Fruit fly (Drosophila melanogaster) whole organism, embryonic: ENCODE results near the gene r2d2.

Experiments used
- Adf1 ChIP-seq: fragments of 200-800 bp; sonication (Bioruptor generic); IDR thresholded peaks from 2 replicates; pipeline ENCODE4 v1.3.6; 2022; ENCODE audit warnings: missing biosample characterization, missing genetic modification characterization
- Atf6 ChIP-seq: fragments of 200-800 bp; sonication (Bioruptor generic); IDR thresholded peaks from 2 replicates; pipeline ENCODE4 v1.3.6; 2022; ENCODE audit warnings: missing biosample characterization, missing genetic modification characterization
- CG10267 ChIP-seq: fragments of 200-800 bp; sonication (Bioruptor generic); optimal IDR thresholded peaks from 2 replicates; lab custom pipeline; 2018; ENCODE audit warnings: missing biosample characterization, mild to moderate bottlenecking, missing genetic modification characterization, moderate library complexity
- CG10565 ChIP-seq: fragments of 200-800 bp; sonication (Bioruptor generic); optimal IDR thresholded peaks from 3 replicates; lab custom pipeline; 2016; ENCODE audit warnings: missing biosample characterization, mild to moderate bottlenecking, missing genetic modification characterization
- CG10979 ChIP-seq: fragments of 200-800 bp; sonication (Bioruptor generic); optimal IDR thresholded peaks from 2 replicates; lab custom pipeline; 2018; ENCODE audit warnings: missing biosample characterization, mild to moderate bottlenecking, missing genetic modification characterization, moderate library complexity
- CG11723 ChIP-seq: fragments of 200-800 bp; sonication (Bioruptor generic); optimal IDR thresholded peaks from 2 replicates; lab custom pipeline; 2017; ENCODE audit warnings: missing biosample characterization, mild to moderate bottlenecking, missing genetic modification characterization
- CG12769 ChIP-seq: fragments of 200-800 bp; sonication (Bioruptor generic); optimal IDR thresholded peaks from 2 replicates; lab custom pipeline; 2019; ENCODE audit warnings: missing biosample characterization, mild to moderate bottlenecking, missing genetic modification characterization, moderate library complexity
- CG13123 ChIP-seq: fragments of 200-800 bp; sonication (Bioruptor generic); optimal IDR thresholded peaks from 2 replicates; lab custom pipeline; 2016; ENCODE audit warnings: missing biosample characterization, missing genetic modification characterization
- CG14050 ChIP-seq: fragments of 200-800 bp; sonication (Bioruptor generic); IDR thresholded peaks from 3 replicates; pipeline ENCODE4 v1.3.6; 2022; ENCODE audit warnings: missing biosample characterization, missing genetic modification characterization
- CG15514 ChIP-seq: fragments of 200-800 bp; sonication (Bioruptor generic); optimal IDR thresholded peaks from 3 replicates; lab custom pipeline; 2017; ENCODE audit warnings: missing biosample characterization, missing genetic modification characterization, mild to moderate bottlenecking, moderate library complexity, missing genetic modification reagents
- CG15696 ChIP-seq: fragments of 200-800 bp; sonication (Bioruptor generic); optimal IDR thresholded peaks from 2 replicates; lab custom pipeline; 2019; ENCODE audit warnings: missing biosample characterization, mild to moderate bottlenecking, missing genetic modification characterization, moderate library complexity
- CG18011 ChIP-seq: fragments of 200-800 bp; sonication (Bioruptor generic); optimal IDR thresholded peaks from 2 replicates; lab custom pipeline; 2017; ENCODE audit warnings: missing biosample characterization, missing genetic modification characterization, mild to moderate bottlenecking, moderate library complexity, missing genotype
- CG18764 ChIP-seq: fragments of 200-800 bp; sonication (Bioruptor generic); optimal IDR thresholded peaks from 3 replicates; lab custom pipeline; 2016; ENCODE audit warnings: missing biosample characterization, missing genetic modification characterization
- CG2120 ChIP-seq: fragments of 200-800 bp; sonication (Bioruptor generic); optimal IDR thresholded peaks from 3 replicates; lab custom pipeline; 2016; ENCODE audit warnings: missing biosample characterization, missing genetic modification characterization
- CG3065 ChIP-seq: fragments of 200-800 bp; sonication (Bioruptor generic); optimal IDR thresholded peaks from 2 replicates; lab custom pipeline; 2016; ENCODE audit warnings: missing biosample characterization, missing genetic modification characterization
- CG31388 ChIP-seq: fragments of 200-800 bp; sonication (Bioruptor generic); optimal IDR thresholded peaks from 2 replicates; lab custom pipeline; 2016; ENCODE audit warnings: missing biosample characterization, missing genetic modification characterization
- CG34422 ChIP-seq: fragments of 200-800 bp; sonication (Bioruptor generic); IDR thresholded peaks from 3 replicates; pipeline ENCODE4 v1.3.6; 2022; ENCODE audit warnings: missing biosample characterization, missing genetic modification characterization
- CG43689 ChIP-seq: fragments of 200-800 bp; sonication (Bioruptor generic); IDR thresholded peaks from 2 replicates; pipeline ENCODE4 v1.3.6; 2022; ENCODE audit warnings: missing biosample characterization, missing genetic modification characterization
- CG4617 ChIP-seq: fragments of 200-800 bp; sonication (Bioruptor generic); optimal IDR thresholded peaks from 3 replicates; lab custom pipeline; 2016; ENCODE audit warnings: missing biosample characterization, missing genetic modification characterization, borderline replicate concordance
- CG4820 ChIP-seq: fragments of 200-800 bp; sonication (Bioruptor generic); optimal IDR thresholded peaks from 3 replicates; lab custom pipeline; 2016; ENCODE audit warnings: missing biosample characterization, missing genetic modification characterization
- CG5180 ChIP-seq: fragments of 200-800 bp; sonication (Bioruptor generic); optimal IDR thresholded peaks from 3 replicates; lab custom pipeline; 2017; ENCODE audit warnings: missing biosample characterization, missing genetic modification characterization, mild to moderate bottlenecking, moderate library complexity, missing genetic modification reagents
- CG7786 ChIP-seq: fragments of 200-800 bp; sonication (Bioruptor generic); optimal IDR thresholded peaks from 2 replicates; lab custom pipeline; 2016; ENCODE audit warnings: missing biosample characterization, missing genetic modification characterization
- CG7963 ChIP-seq: fragments of 200-800 bp; sonication (Bioruptor generic); IDR thresholded peaks from 3 replicates; pipeline ENCODE4 v1.3.6; 2022; ENCODE audit warnings: missing biosample characterization, missing genetic modification characterization; ENCODE audit not compliant: partially characterized antibody
- CG9727 ChIP-seq: fragments of 200-800 bp; sonication (Bioruptor generic); optimal IDR thresholded peaks from 3 replicates; lab custom pipeline; 2017; ENCODE audit warnings: missing biosample characterization, mild to moderate bottlenecking, missing genetic modification characterization
- D19A ChIP-seq: fragments of 200-800 bp; optimal IDR thresholded peaks from 3 replicates; lab custom pipeline; 2019; ENCODE audit warnings: missing biosample characterization, mild to moderate bottlenecking, missing genetic modification characterization, moderate library complexity
- Dll ChIP-seq: fragments of 200-800 bp; sonication (Bioruptor generic); IDR thresholded peaks from 4 replicates; pipeline ENCODE4 v1.3.6; 2022; ENCODE audit warnings: missing biosample characterization, missing genetic modification characterization; ENCODE audit not compliant: partially characterized antibody
- Doc2 ChIP-seq: fragments of 200-800 bp; sonication (Bioruptor generic); IDR thresholded peaks from 2 replicates; pipeline ENCODE4 v1.3.6; 2022; ENCODE audit warnings: missing biosample characterization, missing genetic modification characterization
- HLH3B ChIP-seq: fragments of 200-800 bp; sonication (Bioruptor generic); IDR thresholded peaks from 2 replicates; pipeline ENCODE4 v1.3.6; 2022; ENCODE audit warnings: missing biosample characterization, missing genetic modification characterization
- MESR4 ChIP-seq: fragments of 200-800 bp; sonication (Bioruptor generic); optimal IDR thresholded peaks from 2 replicates; lab custom pipeline; 2018; ENCODE audit warnings: missing biosample characterization, mild to moderate bottlenecking, missing genetic modification characterization, moderate library complexity
- Oli ChIP-seq: fragments of 200-800 bp; sonication (Bioruptor generic); optimal IDR thresholded peaks from 2 replicates; lab custom pipeline; 2018; ENCODE audit warnings: missing biosample characterization, mild to moderate bottlenecking, missing genetic modification characterization, moderate library complexity
- PHDP ChIP-seq: fragments of 200-800 bp; sonication (Bioruptor generic); optimal IDR thresholded peaks from 3 replicates; lab custom pipeline; 2018; ENCODE audit warnings: missing biosample characterization, mild to moderate bottlenecking, missing genetic modification characterization, moderate library complexity
- Ptx1 ChIP-seq: fragments of 200-800 bp; sonication (Bioruptor generic); IDR thresholded peaks from 2 replicates; pipeline ENCODE4 v1.3.6; 2022; ENCODE audit warnings: missing biosample characterization, missing genetic modification characterization
- Vsx1 ChIP-seq: fragments of 200-800 bp; sonication (Bioruptor generic); optimal IDR thresholded peaks from 2 replicates; lab custom pipeline; 2017; ENCODE audit warnings: missing biosample characterization, mild to moderate bottlenecking, missing genetic modification characterization, missing genetic modification reagents
- YL-1 ChIP-seq: fragments of 200-800 bp; sonication (Bioruptor generic); optimal IDR thresholded peaks from 3 replicates; lab custom pipeline; 2017; ENCODE audit warnings: missing biosample characterization, mild to moderate bottlenecking, missing genetic modification characterization
- abd-A ChIP-seq: fragments of 200-800 bp; sonication (Bioruptor generic); optimal IDR thresholded peaks from 3 replicates; lab custom pipeline; 2019; ENCODE audit warnings: missing biosample characterization, mild to moderate bottlenecking, missing genetic modification characterization, moderate library complexity
- bcd ChIP-seq: fragments of 200-800 bp; sonication (Bioruptor generic); optimal IDR thresholded peaks from 2 replicates; lab custom pipeline; 2017; ENCODE audit warnings: missing biosample characterization, mild to moderate bottlenecking, missing genetic modification characterization
- danr ChIP-seq: fragments of 200-800 bp; sonication (Bioruptor generic); IDR thresholded peaks from 2 replicates; pipeline ENCODE4 v1.3.6; 2022; ENCODE audit warnings: missing biosample characterization, missing genetic modification characterization
- fu2 ChIP-seq: fragments of 200-800 bp; sonication (Bioruptor generic); optimal IDR thresholded peaks from 2 replicates; lab custom pipeline; 2016; ENCODE audit warnings: missing biosample characterization, missing genetic modification characterization
- hth ChIP-seq: fragments of >200 bp; optimal IDR thresholded peaks from 2 replicates; lab custom pipeline; 2017; ENCODE audit warnings: inconsistent platforms
- nerfin-2 ChIP-seq: fragments of 200-800 bp; sonication (Bioruptor generic); IDR thresholded peaks from 2 replicates; pipeline ENCODE4 v1.3.6; 2022; ENCODE audit warnings: missing biosample characterization, missing genetic modification characterization; ENCODE audit not compliant: partially characterized antibody
- row ChIP-seq: fragments of 200-800 bp; sonication (Bioruptor generic); IDR thresholded peaks from 3 replicates; pipeline ENCODE4 v1.3.6; 2022; ENCODE audit warnings: missing biosample characterization, missing genetic modification characterization
- salm ChIP-seq: fragments of 200-800 bp; sonication (Bioruptor generic); optimal IDR thresholded peaks from 2 replicates; lab custom pipeline; 2018; ENCODE audit warnings: missing biosample characterization, mild to moderate bottlenecking, missing genetic modification characterization
- sens ChIP-seq: fragments of 200-800 bp; sonication (Bioruptor generic); peaks from one replicate; lab custom pipeline; 2016; ENCODE audit warnings: missing biosample characterization, missing genetic modification characterization
- seq ChIP-seq: fragments of 200-800 bp; sonication (Bioruptor generic); IDR thresholded peaks from 2 replicates; pipeline ENCODE4 v1.3.6; 2022; ENCODE audit warnings: missing biosample characterization, missing genetic modification characterization
- sim ChIP-seq: fragments of 200-800 bp; sonication (Bioruptor generic); IDR thresholded peaks from 2 replicates; pipeline ENCODE4 v1.3.6; 2022; ENCODE audit warnings: missing biosample characterization, missing genetic modification characterization
- sob ChIP-seq: fragments of 200-800 bp; sonication (Bioruptor generic); IDR thresholded peaks from 2 replicates; pipeline ENCODE4 v1.3.6; 2022; ENCODE audit warnings: missing biosample characterization, missing genetic modification characterization
- ssp ChIP-seq: fragments of 200-800 bp; sonication (Bioruptor generic); IDR thresholded peaks from 2 replicates; pipeline ENCODE4 v1.3.6; 2022; ENCODE audit warnings: missing biosample characterization, missing genetic modification characterization
- tgo ChIP-seq: fragments of 200-800 bp; sonication (Bioruptor generic); IDR thresholded peaks from 3 replicates; pipeline ENCODE4 v1.3.6; 2022; ENCODE audit warnings: missing biosample characterization, missing genetic modification characterization
- tin ChIP-seq: fragments of 200-800 bp; sonication (Bioruptor generic); optimal IDR thresholded peaks from 3 replicates; lab custom pipeline; 2016; ENCODE audit warnings: missing biosample characterization, missing genetic modification characterization
- tna ChIP-seq: fragments of 200-800 bp; sonication (Bioruptor generic); IDR thresholded peaks from 2 replicates; pipeline ENCODE4 v1.3.6; 2022; ENCODE audit warnings: missing biosample characterization, missing genetic modification characterization; ENCODE audit not compliant: partially characterized antibody
- unpg ChIP-seq: fragments of 200-800 bp; sonication (Bioruptor generic); optimal IDR thresholded peaks from 3 replicates; lab custom pipeline; 2018; ENCODE audit warnings: missing biosample characterization, mild to moderate bottlenecking, missing genetic modification characterization, moderate library complexity
- vvl ChIP-seq: fragments of 200-800 bp; sonication (Bioruptor generic); IDR thresholded peaks from 2 replicates; pipeline ENCODE4 v1.3.6; 2022; ENCODE audit warnings: missing biosample characterization, missing genetic modification characterization

Gene r2d2

DNA sequence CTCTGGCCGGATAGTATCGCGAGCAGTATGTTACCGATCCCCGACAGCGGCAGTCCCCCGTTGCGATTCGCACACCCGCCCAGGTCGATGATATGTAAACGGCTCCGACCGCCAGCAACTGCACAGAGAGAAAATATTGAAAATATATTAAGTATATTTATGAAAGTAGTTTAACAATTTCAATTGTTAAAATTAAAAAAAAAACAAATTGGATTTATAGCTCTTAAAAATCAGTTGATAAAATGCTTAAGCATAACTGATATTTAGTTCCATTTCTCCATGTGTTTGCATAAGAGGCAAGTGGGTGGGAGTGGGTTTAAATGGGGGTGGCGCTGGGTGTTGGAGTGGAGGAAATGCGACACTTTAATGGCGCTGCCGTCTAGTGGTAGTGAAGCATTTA lies 49.5 kb downstream of the r2d2 start (continued):
- no peak for TF ChIP-seq CG15696
- no peak for TF ChIP-seq CG4820 (GFP tag; lab: Kevin White, UChicago)
- no peak for TF ChIP-seq CG7786
- TF ChIP-seq CG2120 (GFP tag; lab: Kevin White, UChicago) = no peak
- peak; percentile 42 for TF ChIP-seq Ptx1 (GFP tag; lab: Robert Waterston, UW)
- TF ChIP-seq CG9727 (GFP tag; lab: Kevin White, UChicago) = no peak
- peak; percentile 24 for TF ChIP-seq CG10979 (tag; lab: Kevin White, UChicago)
- TF ChIP-seq Oli (tag; lab: Kevin White, UChicago) = peak; percentile 31
- TF ChIP-seq sim (GFP tag; lab: Robert Waterston, UW) = no peak
- TF ChIP-seq ssp (GFP tag; lab: Robert Waterston, UW) = peak; percentile 23; the same call in 1 of the 2 replicates
- no peak for TF ChIP-seq Doc2 (GFP tag; lab: Robert Waterston, UW)
- TF ChIP-seq fu2 = no peak
- TF ChIP-seq tin (GFP tag; lab: Kevin White, UChicago) = no peak
- no peak for TF ChIP-seq Dll
- no peak for TF ChIP-seq CG11723
- no peak for TF ChIP-seq CG4617 (GFP tag; lab: Kevin White, UChicago)
- TF ChIP-seq CG10267 = peak; percentile 17
- TF ChIP-seq danr = no peak
- TF ChIP-seq MESR4 (GFP tag; lab: Kevin White, UChicago) = no peak
- no peak for TF ChIP-seq nerfin-2 (GFP tag; lab: Robert Waterston, UW)
- peak; percentile 61; the same call in 1 of the 2 replicates for TF ChIP-seq vvl (GFP tag; lab: Robert Waterston, UW)
- TF ChIP-seq CG13123 (GFP tag; lab: Kevin White, UChicago) = no peak
- TF ChIP-seq salm (tag; lab: Kevin White, UChicago) = no peak
- no peak for TF ChIP-seq D19A (tag; lab: Kevin White, UChicago)
- TF ChIP-seq CG3065 (GFP tag; lab: Kevin White, UChicago) = no peak
- no peak for TF ChIP-seq CG10565
- TF ChIP-seq CG5180 (GFP tag; lab: Kevin White, UChicago) = no peak
- TF ChIP-seq PHDP (tag; lab: Kevin White, UChicago) = peak; percentile 39
- no peak for TF ChIP-seq CG43689
- TF ChIP-seq CG15514 (GFP tag; lab: Kevin White, UChicago) = no peak
- TF ChIP-seq CG18011 (GFP tag; lab: Kevin White, UChicago) = no peak
- no peak for TF ChIP-seq CG31388 (GFP tag; lab: Kevin White, UChicago)
- no peak for TF ChIP-seq seq
- no peak for TF ChIP-seq abd-A (tag; lab: Kevin White, UChicago)
- TF ChIP-seq tgo (GFP tag; lab: Robert Waterston, UW) = peak; percentile 47; the same call in 2 of the 3 replicates
- no peak for TF ChIP-seq CG14050
- no peak for TF ChIP-seq Adf1 (GFP tag; lab: Robert Waterston, UW)
- TF ChIP-seq sens (GFP tag; lab: Kevin White, UChicago) = peak; percentile 43
- TF ChIP-seq CG7963 = no peak
- TF ChIP-seq row (GFP tag; lab: Robert Waterston, UW) = peak; percentile 71
- TF ChIP-seq sob (GFP tag; lab: Robert Waterston, UW) = 0 out of 2 replicates have a peak, but pooled peaks have one; percentile 23
- peak; percentile 34 for TF ChIP-seq unpg (GFP tag; lab: Kevin White, UChicago)
- TF ChIP-seq CG18764 (GFP tag; lab: Kevin White, UChicago) = no peak
- TF ChIP-seq tna (GFP tag; lab: Robert Waterston, UW) = no peak
- no peak for TF ChIP-seq CG12769
- TF ChIP-seq Vsx1 = no peak
- no peak for TF ChIP-seq hth
- no peak for TF ChIP-seq YL-1 (GFP tag; lab: Kevin White, UChicago)
- TF ChIP-seq HLH3B = peak; percentile 57
- 0 out of 3 replicates have a peak, but pooled peaks have one; percentile 37 for TF ChIP-seq CG34422 (GFP tag; lab: Robert Waterston, UW)
- no peak for TF ChIP-seq Atf6 (GFP tag; lab: Robert Waterston, UW)
- TF ChIP-seq bcd (GFP tag; lab: Kevin White, UChicago) = no peak
